Worm (Caenorhabditis elegans): Measurements from ENCODE around the gene T06D8.2.

DNA sequence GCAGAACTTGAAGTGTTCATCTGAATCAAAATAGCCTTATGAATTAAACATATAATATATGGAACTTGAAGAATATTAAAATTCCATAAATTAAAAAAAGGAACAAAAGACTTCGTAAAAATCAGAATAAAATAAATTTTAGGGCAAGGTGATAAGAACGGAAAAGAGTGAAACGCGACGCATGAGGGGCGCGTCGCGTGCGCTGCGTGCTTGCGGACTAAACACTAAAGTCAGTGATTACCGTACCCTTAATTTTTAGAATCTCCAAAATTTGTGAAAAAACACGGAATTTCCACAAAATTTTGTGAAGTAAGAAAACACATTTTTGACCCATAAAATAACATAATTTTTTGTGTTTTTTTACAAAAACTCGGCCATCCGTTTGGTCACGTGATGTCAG is 34.7 kb downstream of the T06D8.2 start, which contains the start of gene T05B9.1:
- TF ChIP-seq unc-39 (tag; optimal IDR thresholded peaks at IDR 0.05), result no peak
- TF ChIP-seq pqm-1 (tag; optimal IDR thresholded peaks at IDR 0.05), result no peak
- TF ChIP-seq nhr-28 (tag; optimal IDR thresholded peaks at IDR 0.05), result no peak
- no peak for TF ChIP-seq fkh-10 (GFP tag; optimal IDR thresholded peaks at IDR 0.05)
- TF ChIP-seq daf-8 (GFP tag; IDR thresholded peaks at IDR 0.05), result no peak
- no peak for TF ChIP-seq nhr-48 (tag; optimal IDR thresholded peaks at IDR 0.05)
- TF ChIP-seq fos-1 (tag; optimal IDR thresholded peaks at IDR 0.05), result no peak
- no peak for TF ChIP-seq ceh-20 (GFP tag; IDR thresholded peaks at IDR 0.05)
- no peak for TF ChIP-seq nhr-76 (tag; optimal IDR thresholded peaks at IDR 0.05)
